Worm (Caenorhabditis elegans) whole organism, young adult: ENCODE measurements around the gene manf-1.

Experiments used
- B0261.1 ChIP-seq: sonication (generic microtip); optimal IDR thresholded peaks from 2 replicates; lab custom pipeline; 2016; ENCODE audit warnings: mild to moderate bottlenecking, missing genetic modification characterization, moderate library complexity, missing compliant biosample characterization
- B0336.3 ChIP-seq: fragments of 200-800 bp; sonication (Bioruptor generic); IDR thresholded peaks from 2 replicates; pipeline ENCODE4 v1.3.6; 2022; ENCODE audit warnings: missing genetic modification characterization, missing compliant biosample characterization
- F22D6.2 ChIP-seq: sonication (generic microtip); optimal IDR thresholded peaks from 2 replicates; lab custom pipeline; 2016; ENCODE audit warnings: mild to moderate bottlenecking, missing genetic modification characterization, missing compliant biosample characterization
- F23B12.7 ChIP-seq: sonication (generic microtip); optimal IDR thresholded peaks from 2 replicates; lab custom pipeline; 2017; ENCODE audit warnings: missing genetic modification characterization, mild to moderate bottlenecking, missing compliant biosample characterization, antibody characterized with exemption, moderate library complexity; ENCODE audit not compliant: insufficient read depth
- F37B4.10 ChIP-seq: fragments of 200-800 bp; sonication (Bioruptor generic); IDR thresholded peaks from 2 replicates; pipeline ENCODE4 v1.3.6; 2022; ENCODE audit warnings: missing genetic modification characterization, missing compliant biosample characterization
- F52B5.7 ChIP-seq: sonication (generic microtip); optimal IDR thresholded peaks from 2 replicates; lab custom pipeline; 2016; ENCODE audit warnings: mild to moderate bottlenecking, missing genetic modification characterization, missing compliant biosample characterization
- T07F8.4 ChIP-seq: sonication (generic microtip); optimal IDR thresholded peaks from 2 replicates; lab custom pipeline; 2016; ENCODE audit warnings: mild to moderate bottlenecking, missing genetic modification characterization, moderate library complexity, missing compliant biosample characterization
- Y79H2A.3 ChIP-seq: fragments of 200-800 bp; sonication (Bioruptor generic); conservative IDR thresholded peaks from 2 replicates; pipeline ENCODE4 v1.3.6; 2022; ENCODE audit warnings: missing genetic modification reagents, missing genetic modification characterization, missing compliant biosample characterization
- atf-7 ChIP-seq: sonication (generic microtip); optimal IDR thresholded peaks from 2 replicates; lab custom pipeline; 2017; ENCODE audit warnings: mild to moderate bottlenecking, missing genetic modification characterization, missing compliant biosample characterization
- attf-3 ChIP-seq: fragments of 200-800 bp; sonication (Bioruptor generic); conservative IDR thresholded peaks from 2 replicates; pipeline ENCODE4 v1.3.6; 2022; ENCODE audit warnings: missing genetic modification reagents, missing genetic modification characterization, missing compliant biosample characterization
- attf-6 ChIP-seq: fragments of 200-800 bp; sonication (Bioruptor generic); IDR thresholded peaks from 2 replicates; pipeline ENCODE4 v1.3.6; 2022; ENCODE audit warnings: missing genetic modification reagents, missing genetic modification characterization, missing compliant biosample characterization
- cebp-1 ChIP-seq, 2 experiments: fragments of 200-800 bp in 1 of 2; sonication (Bioruptor generic) in 1 of 2; sonication (generic microtip) in 1 of 2; IDR thresholded peaks in 1 of 2; optimal IDR thresholded peaks in 1 of 2; 2 replicates each; pipeline versions ENCODE4 v1.3.6 to Lab custom; 2017 to 2022; ENCODE audit warnings: missing compliant biosample characterization in 2 of 2, missing genetic modification characterization in 2 of 2, mild to moderate bottlenecking in 1 of 2, missing genetic modification reagents in 1 of 2, moderate library complexity in 1 of 2
- ceh-91 ChIP-seq: fragments of 200-800 bp; sonication (Bioruptor generic); IDR thresholded peaks from 2 replicates; pipeline ENCODE4 v1.3.6; 2022; ENCODE audit warnings: missing genetic modification reagents, missing genetic modification characterization, missing compliant biosample characterization
- dpl-1 ChIP-seq: fragments of 150-350 bp; optimal IDR thresholded peaks from 2 replicates; lab custom pipeline; 2014; ENCODE audit warnings: missing biosample characterization, missing genetic modification reagents, missing genetic modification characterization
- efl-1 ChIP-seq: fragments of 150-350 bp; optimal IDR thresholded peaks from 2 replicates; lab custom pipeline; 2014; ENCODE audit warnings: missing biosample characterization, missing genetic modification reagents, missing genetic modification characterization
- egrh-3 ChIP-seq: fragments of 200-800 bp; sonication (Bioruptor generic); IDR thresholded peaks from 2 replicates; pipeline ENCODE4 v1.3.6; 2022; ENCODE audit warnings: missing genetic modification reagents, missing genetic modification characterization, missing compliant biosample characterization
- hsf-1 ChIP-seq: fragments of 200-800 bp; sonication (Bioruptor generic); IDR thresholded peaks from 2 replicates; pipeline ENCODE4 v1.3.6; 2022; ENCODE audit warnings: missing genetic modification reagents, missing genetic modification characterization, missing compliant biosample characterization
- let-607 ChIP-seq, 2 experiments: fragments of 200-800 bp in 1 of 2; sonication (Bioruptor generic) in 1 of 2; sonication (generic microtip) in 1 of 2; optimal IDR thresholded peaks; 2 replicates each; lab custom pipeline; 2016 to 2018; ENCODE audit warnings: mild to moderate bottlenecking in 2 of 2, missing compliant biosample characterization in 2 of 2, missing genetic modification characterization in 2 of 2, moderate library complexity in 2 of 2, missing genotype in 1 of 2
- lin-26 ChIP-seq: fragments of 200-800 bp; sonication (Bioruptor generic); IDR thresholded peaks from 2 replicates; pipeline ENCODE4 v1.3.6; 2022; ENCODE audit warnings: missing genetic modification reagents, missing genetic modification characterization, missing compliant biosample characterization
- lin-35 ChIP-seq, 3 experiments: fragments of 150-350 bp in 2 of 3; sonication (generic microtip) in 1 of 3; optimal IDR thresholded peaks; 2 replicates each; lab custom pipeline; 2014 to 2018; ENCODE audit warnings: missing biosample characterization in 3 of 3, missing genetic modification characterization in 3 of 3, missing genetic modification reagents in 3 of 3
- lin-54 ChIP-seq: fragments of 200-800 bp; sonication (Bioruptor generic); optimal IDR thresholded peaks from 2 replicates; lab custom pipeline; 2018; ENCODE audit warnings: mild to moderate bottlenecking, missing genetic modification characterization, missing compliant biosample characterization
- lir-1 ChIP-seq: fragments of 200-800 bp; sonication (Bioruptor generic); conservative IDR thresholded peaks from 2 replicates; pipeline ENCODE4 v1.3.6; 2022; ENCODE audit warnings: missing genetic modification reagents, missing genetic modification characterization, missing compliant biosample characterization
- lsl-1 ChIP-seq: fragments of 200-800 bp; sonication (Bioruptor generic); optimal IDR thresholded peaks from 2 replicates; lab custom pipeline; 2018; ENCODE audit warnings: mild to moderate bottlenecking, missing genetic modification characterization, moderate library complexity, missing compliant biosample characterization
- mcd-1 ChIP-seq: fragments of 200-800 bp; sonication (Bioruptor generic); IDR thresholded peaks from 2 replicates; pipeline ENCODE4 v1.3.6; 2022; ENCODE audit warnings: missing genetic modification reagents, missing genetic modification characterization, missing compliant biosample characterization
- mes-4 ChIP-seq: sonication (generic microtip); optimal IDR thresholded peaks from 2 replicates; lab custom pipeline; 2016; ENCODE audit warnings: missing genotype, missing genetic modification characterization, missing compliant biosample characterization
- nfya-1 ChIP-seq: sonication (generic microtip); optimal IDR thresholded peaks from 2 replicates; lab custom pipeline; 2017; ENCODE audit warnings: antibody characterized with exemption, missing compliant biosample characterization, missing genetic modification characterization, borderline replicate concordance; ENCODE audit not compliant: insufficient read depth
- repo-1 ChIP-seq: sonication (generic microtip); optimal IDR thresholded peaks from 2 replicates; lab custom pipeline; 2017; ENCODE audit warnings: mild to moderate bottlenecking, missing genetic modification characterization, missing compliant biosample characterization
- rpc-1 ChIP-seq, 2 experiments: fragments of 150-350 bp in 1 of 2; sonication (generic microtip) in 1 of 2; optimal IDR thresholded peaks; 2 replicates each; lab custom pipeline; 2014 to 2018; ENCODE audit warnings: missing biosample characterization in 1 of 2, missing genetic modification characterization in 1 of 2, missing genetic modification reagents in 1 of 2, missing genotype in 1 of 2
- tbx-9 ChIP-seq: sonication (generic microtip); optimal IDR thresholded peaks from 2 replicates; lab custom pipeline; 2016; ENCODE audit warnings: borderline replicate concordance, missing genetic modification characterization, inconsistent platforms, missing compliant biosample characterization
- unc-130 ChIP-seq: sonication (generic microtip); optimal IDR thresholded peaks from 2 replicates; lab custom pipeline; 2016; ENCODE audit warnings: missing genetic modification reagents, missing genetic modification characterization, missing compliant biosample characterization
- xnd-1 ChIP-seq: sonication (generic microtip); optimal IDR thresholded peaks from 2 replicates; lab custom pipeline; 2016; ENCODE audit warnings: missing genotype, missing genetic modification reagents, missing genetic modification characterization, missing compliant biosample characterization
- zfh-2 ChIP-seq: fragments of 200-800 bp; sonication (Bioruptor generic); conservative IDR thresholded peaks from 2 replicates; pipeline ENCODE4 v1.3.6; 2022; ENCODE audit warnings: missing genetic modification reagents, missing genetic modification characterization, missing compliant biosample characterization
- zim-3 ChIP-seq: sonication (generic microtip); optimal IDR thresholded peaks from 2 replicates; lab custom pipeline; 2017; ENCODE audit warnings: mild to moderate bottlenecking, missing genetic modification characterization, moderate library complexity, missing compliant biosample characterization
- ztf-18 ChIP-seq: sonication (generic microtip); optimal IDR thresholded peaks from 2 replicates; lab custom pipeline; 2016; ENCODE audit warnings: missing genotype, mild to moderate bottlenecking, missing genetic modification characterization, missing compliant biosample characterization

manf-1 gene

ce11 chrIV:2891535-2892233, 36.5 kb downstream of the manf-1 start (continued):
- TF ChIP-seq Y79H2A.3 (no peak), mes-4 (tag; lab: Kevin White, UChicago) (no peak), atf-7 (tag; lab: Kevin White, UChicago) (no peak), xnd-1 (tag; lab: Kevin White, UChicago) (peak; percentile 3), F23B12.7 (tag; lab: Kevin White, UChicago) (peak; percentile 1), B0336.3 (GFP tag; lab: Robert Waterston, UW) (peak; percentile 68), lin-26 (GFP tag; lab: Robert Waterston, UW) (no peak), F22D6.2 (no peak), hsf-1 (peak; percentile 14; the same call in 1 of the 2 replicates), unc-130 (GFP tag; lab: Kevin White, UChicago) (no peak), nfya-1 (tag; lab: Kevin White, UChicago) (no peak), attf-3 (GFP tag; lab: Robert Waterston, UW) (0 out of 2 replicates have a peak, but pooled peaks have one; percentile 31)

ce11 chrIV:2890401-2890952, 37.7 kb downstream of the manf-1 start, which contains the start of the genes nprt-1 and dib-1:
TSS of gene nprt-1 (minus strand) at chrIV:2890451.
TSS of gene dib-1 (plus strand) at chrIV:2890882.
- TF ChIP-seq mcd-1 (GFP tag; lab: Robert Waterston, UW) (peak; percentile 43; the same call in 1 of the 2 replicates), dpl-1 (GFP tag; lab: Kevin White, UChicago) (peak; percentile 17), lin-54 (peak; percentile 54), cebp-1 (GFP tag; IDR thresholded peaks at IDR 0.05; lab: Robert Waterston, UW) (no peak), cebp-1 (tag; optimal IDR thresholded peaks at IDR 0.05; lab: Kevin White, UChicago) (peak; percentile 12), lin-35 (GFP tag; optimal IDR thresholded peaks at IDR 0.05; lab: Kevin White, UChicago) (peak in 1 of 3 experiments; percentile 88), nfya-1 (tag; lab: Kevin White, UChicago) (no peak), lir-1 (GFP tag; lab: Robert Waterston, UW) (no peak), attf-3 (GFP tag; lab: Robert Waterston, UW) (peak; percentile 96), efl-1 (GFP tag; lab: Kevin White, UChicago) (no peak), rpc-1 (optimal IDR thresholded peaks at IDR 0.05; lab: Kevin White, UChicago) (no peak), rpc-1 (tag; optimal IDR thresholded peaks at IDR 0.05; lab: Kevin White, UChicago) (no peak)

- 0 out of 2 replicates have a peak, but pooled peaks have one; percentile 25 for TF ChIP-seq mcd-1 (GFP tag; lab: Robert Waterston, UW)
- TF ChIP-seq zfh-2 (GFP tag; lab: Robert Waterston, UW) = peak; percentile 90
- TF ChIP-seq F52B5.7 (tag; lab: Kevin White, UChicago) = no peak
- TF ChIP-seq hsf-1 = no peak
- no peak for TF ChIP-seq ztf-18 (tag; lab: Kevin White, UChicago)
- TF ChIP-seq egrh-3 (GFP tag; lab: Robert Waterston, UW) = peak; percentile 78; the same call in 1 of the 2 replicates
- no peak for TF ChIP-seq ceh-91 (GFP tag; lab: Robert Waterston, UW)
- peak; percentile 29 for TF ChIP-seq zim-3
- no peak for TF ChIP-seq lir-1 (GFP tag; lab: Robert Waterston, UW)
- no peak for TF ChIP-seq attf-6
Measured at ce11 chrIV:2888496-2889101, 39.6 kb downstream of the manf-1 start.

ce11 chrIV:2887245-2887644, 41.0 kb downstream of the manf-1 start:
- TF ChIP-seq egrh-3 (GFP tag; lab: Robert Waterston, UW) (peak; percentile 22; the same call in 1 of the 2 replicates), repo-1 (tag; lab: Kevin White, UChicago) (no peak), T07F8.4 (no peak), tbx-9 (no peak), zfh-2 (GFP tag; lab: Robert Waterston, UW) (peak; percentile 77), hsf-1 (peak; percentile 15; the same call in 1 of the 2 replicates), ztf-18 (tag; lab: Kevin White, UChicago) (no peak), B0261.1 (tag; lab: Kevin White, UChicago) (no peak), let-607 (tag; optimal IDR thresholded peaks at IDR 0.05; lab: Kevin White, UChicago) (no peak), lsl-1 (GFP tag; lab: Kevin White, UChicago) (no peak), F37B4.10 (0 out of 2 replicates have a peak, but pooled peaks have one; percentile 11), mcd-1 (GFP tag; lab: Robert Waterston, UW) (0 out of 2 replicates have a peak, but pooled peaks have one; percentile 18)
